Worm (Caenorhabditis elegans): ENCODE data around the gene chil-10.

chil-10 gene

DNA sequence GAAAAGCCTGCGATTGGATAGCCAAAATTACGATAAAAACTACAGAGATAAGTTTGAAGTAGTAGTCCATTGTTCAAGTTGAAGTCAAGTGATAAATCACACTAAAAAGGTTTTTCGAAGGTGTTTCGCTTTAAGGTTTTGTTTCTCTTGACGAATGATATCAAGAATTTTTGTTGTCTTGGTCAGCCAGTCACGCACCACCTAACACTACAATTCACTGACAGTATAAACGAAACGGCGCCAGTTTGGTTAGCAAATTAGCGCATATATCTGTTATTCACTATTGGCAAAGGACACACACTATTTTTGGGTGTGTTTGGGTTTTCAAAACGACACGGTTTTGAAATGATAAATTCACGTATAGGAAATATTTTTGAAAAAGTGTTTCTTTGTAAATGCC is 12.4 kb downstream of the chil-10 start, which contains the start of gene C44C1.6:
Gene C44C1.6, minus strand, starts transcription at position 199 of the 400 bp plus-strand sequence.
- TF ChIP-seq ref-2 (tag; optimal IDR thresholded peaks at IDR 0.05), result no peak
- no peak for TF ChIP-seq ceh-6 (GFP tag; optimal IDR thresholded peaks at IDR 0.05)
- TF ChIP-seq lim-6 (tag; optimal IDR thresholded peaks at IDR 0.05), result no peak
- no peak for TF ChIP-seq nhr-11 (tag; optimal IDR thresholded peaks at IDR 0.05)
- no peak for TF ChIP-seq C08G9.2 (tag; optimal IDR thresholded peaks at IDR 0.05)
- no peak for TF ChIP-seq pha-2 (tag; optimal IDR thresholded peaks at IDR 0.05)
- TF ChIP-seq tbx-2 (tag; optimal IDR thresholded peaks at IDR 0.05), result no peak
- TF ChIP-seq pag-3 (tag; optimal IDR thresholded peaks at IDR 0.05; ENCODE audit: borderline replicate concordance), result no peak
- no peak for TF ChIP-seq hlh-8 (tag; optimal IDR thresholded peaks at IDR 0.05)
- no peak for TF ChIP-seq pha-4 (tag; optimal IDR thresholded peaks at IDR 0.05)
- TF ChIP-seq sox-4 (tag; optimal IDR thresholded peaks at IDR 0.05), result no peak
- no peak for TF ChIP-seq unc-42 (tag; optimal IDR thresholded peaks at IDR 0.05)

DNA sequence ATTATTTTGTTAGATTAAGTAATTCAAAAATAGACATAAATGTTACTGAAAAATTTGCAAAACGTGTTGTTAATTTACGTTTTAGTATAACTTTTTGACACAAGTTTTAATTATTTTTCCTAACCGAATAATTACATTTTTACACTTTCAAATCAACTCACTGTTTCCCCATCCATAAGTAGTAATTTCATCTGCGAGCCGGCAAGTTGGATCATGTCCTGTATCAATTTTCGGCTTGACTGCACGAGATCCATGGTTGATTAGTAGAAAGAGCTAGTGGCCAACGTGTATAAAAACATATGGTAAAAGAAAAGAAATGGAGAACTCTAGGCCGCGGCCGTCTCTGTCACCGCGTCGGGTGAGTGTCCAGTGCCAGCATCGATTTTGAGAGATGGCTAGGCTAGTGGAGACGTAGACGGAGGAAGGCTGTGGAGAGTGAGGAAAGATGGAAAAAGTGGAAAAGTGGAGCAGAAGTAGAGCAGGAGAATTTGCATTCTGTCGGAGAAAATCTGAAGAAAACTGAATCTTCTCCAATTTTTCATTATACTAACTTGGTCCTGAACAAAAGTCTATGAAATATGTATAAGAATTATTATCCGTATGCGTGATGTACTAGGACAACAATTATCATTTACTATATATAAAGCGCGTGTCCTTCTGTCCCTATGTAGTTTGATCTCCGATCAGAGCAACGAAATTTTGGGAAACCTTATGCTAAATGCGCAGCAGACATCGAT is 17.0 kb downstream of the chil-10 start, which contains the start of gene vps-45:
Gene vps-45, minus strand, starts transcription at position 350 of the 737 bp plus-strand sequence.
- peak; percentile 69 for TF ChIP-seq ceh-31 (tag; optimal IDR thresholded peaks at IDR 0.05)
- TF ChIP-seq hlh-8 (tag; optimal IDR thresholded peaks at IDR 0.05), result peak; percentile 24
- no peak for TF ChIP-seq rnt-1 (tag; optimal IDR thresholded peaks at IDR 0.05)
- TF ChIP-seq nfya-1 (tag; optimal IDR thresholded peaks at IDR 0.05), result peak; percentile 46
- TF ChIP-seq unc-42 (tag; optimal IDR thresholded peaks at IDR 0.05), result peak; percentile 15
- peak; percentile 35 for TF ChIP-seq sdc-2 (tag; optimal IDR thresholded peaks at IDR 0.05)
- TF ChIP-seq ceh-18 (tag; optimal IDR thresholded peaks at IDR 0.05), result peak; percentile 14
- TF ChIP-seq nhr-11 (tag; optimal IDR thresholded peaks at IDR 0.05), result no peak
- TF ChIP-seq ets-4 (tag; optimal IDR thresholded peaks at IDR 0.05), result peak; percentile 15
- TF ChIP-seq F13H6.1 (tag; optimal IDR thresholded peaks at IDR 0.05), result no peak
- TF ChIP-seq ceh-48 (tag; optimal IDR thresholded peaks at IDR 0.05), result peak; percentile 80
- TF ChIP-seq tbx-2 (tag; optimal IDR thresholded peaks at IDR 0.05), result peak; percentile 20
- no peak for TF ChIP-seq madf-2 (tag; optimal IDR thresholded peaks at IDR 0.05)
- TF ChIP-seq ref-2 (tag; optimal IDR thresholded peaks at IDR 0.05), result peak; percentile 56

DNA sequence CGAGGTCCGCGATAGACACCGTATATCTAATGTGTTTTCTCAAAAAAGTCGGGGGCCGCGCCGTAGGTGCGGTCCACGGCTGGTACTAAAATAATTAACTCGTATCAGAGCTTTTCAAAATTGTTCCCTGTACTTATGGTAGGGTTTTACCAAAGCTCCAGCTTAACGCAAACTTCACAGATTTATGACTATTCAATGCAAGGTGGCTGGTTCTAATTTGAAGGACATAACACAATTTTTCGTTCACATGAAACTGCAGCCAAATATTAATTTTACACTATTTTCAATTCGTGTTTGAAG is 17.5 kb downstream of the chil-10 start:
- no peak for TF ChIP-seq unc-42 (tag; optimal IDR thresholded peaks at IDR 0.05)
- no peak for TF ChIP-seq npax-4 (tag; optimal IDR thresholded peaks at IDR 0.05)
- no peak for TF ChIP-seq ceh-45 (GFP tag; IDR thresholded peaks at IDR 0.05)
- TF ChIP-seq hlh-13 (GFP tag; optimal IDR thresholded peaks at IDR 0.05), result no peak
- no peak for TF ChIP-seq sox-2 (GFP tag; IDR thresholded peaks at IDR 0.05)
- TF ChIP-seq C08G9.2 (tag; optimal IDR thresholded peaks at IDR 0.05), result no peak
- no peak for TF ChIP-seq elt-2 (tag; optimal IDR thresholded peaks at IDR 0.05)
- TF ChIP-seq unc-3 (GFP tag; conservative IDR thresholded peaks at IDR 0.05), result no peak
- no peak for TF ChIP-seq unc-3 (tag; optimal IDR thresholded peaks at IDR 0.05)
- no peak for TF ChIP-seq sdc-2 (tag; optimal IDR thresholded peaks at IDR 0.05)
- TF ChIP-seq pros-1 (tag; optimal IDR thresholded peaks at IDR 0.05), result no peak
- TF ChIP-seq lim-6 (tag; optimal IDR thresholded peaks at IDR 0.05), result no peak
- TF ChIP-seq che-1 (tag; optimal IDR thresholded peaks at IDR 0.05), result no peak
- no peak for TF ChIP-seq lin-11 (tag; optimal IDR thresholded peaks at IDR 0.05)
- TF ChIP-seq pha-2 (tag; optimal IDR thresholded peaks at IDR 0.05), result no peak
- no peak for TF ChIP-seq Y22D7AL.16 (tag; optimal IDR thresholded peaks at IDR 0.05)
- TF ChIP-seq K09A11.1 (tag; optimal IDR thresholded peaks at IDR 0.05; ENCODE audit: insufficient read depth), result no peak
- TF ChIP-seq mec-3 (tag; optimal IDR thresholded peaks at IDR 0.05; ENCODE audit: borderline replicate concordance), result no peak
- TF ChIP-seq ceh-19 (GFP tag; optimal IDR thresholded peaks at IDR 0.05), result no peak
- no peak for TF ChIP-seq ceh-2 (tag; optimal IDR thresholded peaks at IDR 0.05)
- no peak for TF ChIP-seq ceh-31 (tag; optimal IDR thresholded peaks at IDR 0.05)

Data from whole organism, late embryonic.